Worm (Caenorhabditis elegans) whole organism, L4 larva: ENCODE data around the gene C55A6.6.

Experiments
- D1046.2 ChIP-seq: fragments of 200-800 bp; sonication (Bioruptor generic); IDR thresholded peaks from 2 replicates; pipeline ENCODE4 v1.3.6; 2022; ENCODE audit warnings: missing genetic modification characterization, missing compliant biosample characterization
- R02D3.7 ChIP-seq: fragments of 150-350 bp; sonication (generic microtip); optimal IDR thresholded peaks from 3 replicates; lab custom pipeline; 2014; ENCODE audit warnings: missing biosample characterization, missing genetic modification characterization
- T20F7.1 ChIP-seq: fragments of 200-800 bp; sonication (Bioruptor generic); optimal IDR thresholded peaks from 2 replicates; lab custom pipeline; 2018; ENCODE audit warnings: mild to moderate bottlenecking, missing genetic modification characterization, missing compliant biosample characterization
- ZK546.5 ChIP-seq, 2 experiments: sonication (generic microtip); optimal IDR thresholded peaks; 2 replicates each; lab custom pipeline; 2017; ENCODE audit warnings: missing biosample characterization in 2 of 2, missing genetic modification characterization in 2 of 2
- aha-1 ChIP-seq: fragments of 150-350 bp; peaks from one replicate; lab custom pipeline; 2014; ENCODE audit warnings: missing biosample characterization, missing genetic modification characterization
- ceh-28 ChIP-seq: fragments of 150-350 bp; optimal IDR thresholded peaks from 2 replicates; lab custom pipeline; 2014; ENCODE audit warnings: missing biosample characterization, missing genetic modification reagents, missing genetic modification characterization
- ces-1 ChIP-seq: fragments of 150-350 bp; sonication (generic microtip); optimal IDR thresholded peaks from 4 replicates; lab custom pipeline; 2014; ENCODE audit warnings: missing biosample characterization, missing genetic modification reagents, missing genetic modification characterization
- daf-16 ChIP-seq, 3 experiments: sonication (generic microtip); optimal IDR thresholded peaks; 2 replicates each; lab custom pipeline; 2016 to 2017; ENCODE audit warnings: missing genetic modification characterization in 3 of 3, missing genetic modification reagents in 3 of 3, mild to moderate bottlenecking in 2 of 3, missing compliant biosample characterization in 2 of 3, missing biosample characterization in 1 of 3, moderate library complexity in 1 of 3
- dpl-1 ChIP-seq: fragments of 150-350 bp; optimal IDR thresholded peaks from 2 replicates; lab custom pipeline; 2014; ENCODE audit warnings: missing biosample characterization, missing genetic modification reagents, missing genetic modification characterization
- dve-1 ChIP-seq: sonication (generic microtip); optimal IDR thresholded peaks from 2 replicates; lab custom pipeline; 2017; ENCODE audit warnings: antibody characterized with exemption, mild to moderate bottlenecking, missing genetic modification characterization, missing compliant biosample characterization; ENCODE audit not compliant: insufficient read depth
- hlh-11 ChIP-seq: fragments of 200-800 bp; sonication (Bioruptor generic); optimal IDR thresholded peaks from 2 replicates; lab custom pipeline; 2018; ENCODE audit warnings: mild to moderate bottlenecking, missing genetic modification characterization, missing compliant biosample characterization
- lin-1 ChIP-seq: fragments of 200-800 bp; sonication (Bioruptor generic); IDR thresholded peaks from 2 replicates; pipeline ENCODE4 v1.3.6; 2022; ENCODE audit warnings: missing genetic modification reagents, missing genetic modification characterization, missing compliant biosample characterization
- lin-15B ChIP-seq: fragments of 150-350 bp; sonication (generic microtip); optimal IDR thresholded peaks from 3 replicates; lab custom pipeline; 2014; ENCODE audit warnings: missing biosample characterization, missing genetic modification characterization
- lin-29 ChIP-seq: fragments of 200-800 bp; sonication (Bioruptor generic); IDR thresholded peaks from 2 replicates; pipeline ENCODE4 v1.3.6; 2022; ENCODE audit warnings: missing genetic modification reagents, missing genetic modification characterization, missing compliant biosample characterization
- lin-38 ChIP-seq: fragments of 200-800 bp; sonication (Bioruptor generic); IDR thresholded peaks from 2 replicates; pipeline ENCODE4 v1.3.6; 2022; ENCODE audit warnings: missing genetic modification reagents, missing genetic modification characterization, missing compliant biosample characterization
- lin-39 ChIP-seq: fragments of 150-350 bp; optimal IDR thresholded peaks from 2 replicates; lab custom pipeline; 2014; ENCODE audit warnings: missing biosample characterization, missing genetic modification reagents, missing genetic modification characterization
- lsy-2 ChIP-seq, 2 experiments: fragments of 150-350 bp in 1 of 2; sonication (generic microtip) in 1 of 2; optimal IDR thresholded peaks; 2 replicates each; lab custom pipeline; 2014 to 2017; ENCODE audit warnings: missing biosample characterization in 2 of 2, missing genetic modification characterization in 2 of 2
- madf-9 ChIP-seq: fragments of 200-800 bp; sonication (Bioruptor generic); conservative IDR thresholded peaks from 2 replicates; pipeline ENCODE4 v1.3.6; 2022; ENCODE audit warnings: missing genetic modification reagents, missing genetic modification characterization, missing compliant biosample characterization
- mep-1 ChIP-seq: fragments of 150-350 bp; sonication (generic microtip); optimal IDR thresholded peaks from 3 replicates; lab custom pipeline; 2014; ENCODE audit warnings: missing biosample characterization, missing genetic modification characterization
- mes-2 ChIP-seq: sonication (generic microtip); optimal IDR thresholded peaks from 2 replicates; lab custom pipeline; 2016; ENCODE audit warnings: missing genotype, mild to moderate bottlenecking, missing genetic modification characterization, missing compliant biosample characterization; ENCODE audit not compliant: poor library complexity, severe bottlenecking
- mxl-3 ChIP-seq: fragments of 200-800 bp; sonication (Bioruptor generic); optimal IDR thresholded peaks from 2 replicates; lab custom pipeline; 2018; ENCODE audit warnings: mild to moderate bottlenecking, missing genetic modification characterization, missing compliant biosample characterization
- nhr-11 ChIP-seq: fragments of 150-350 bp; optimal IDR thresholded peaks from 2 replicates; lab custom pipeline; 2014; ENCODE audit warnings: missing biosample characterization, missing genetic modification characterization
- nhr-237 ChIP-seq: sonication (generic microtip); optimal IDR thresholded peaks from 2 replicates; lab custom pipeline; 2017; ENCODE audit warnings: missing biosample characterization, missing genetic modification characterization
- nhr-28 ChIP-seq: fragments of 150-350 bp; optimal IDR thresholded peaks from 2 replicates; lab custom pipeline; 2014; ENCODE audit warnings: missing biosample characterization, missing genetic modification characterization
- nhr-48 ChIP-seq: sonication (generic microtip); optimal IDR thresholded peaks from 2 replicates; lab custom pipeline; 2016; ENCODE audit warnings: mild to moderate bottlenecking, missing genetic modification characterization, missing compliant biosample characterization
- nhr-6 ChIP-seq: fragments of 150-350 bp; optimal IDR thresholded peaks from 2 replicates; lab custom pipeline; 2014; ENCODE audit warnings: missing biosample characterization, missing genetic modification characterization
- pha-4 ChIP-seq, 2 experiments: fragments of 150-350 bp in 1 of 2; fragments of 200-800 bp in 1 of 2; sonication (Bioruptor generic) in 1 of 2; IDR thresholded peaks in 1 of 2; optimal IDR thresholded peaks in 1 of 2; 2 replicates each; pipeline versions ENCODE4 v1.3.6 to Lab custom; 2014 to 2022; ENCODE audit warnings: missing genetic modification characterization in 2 of 2, missing genetic modification reagents in 2 of 2, missing biosample characterization in 1 of 2, missing compliant biosample characterization in 1 of 2
- pqm-1 ChIP-seq: sonication (generic microtip); optimal IDR thresholded peaks from 2 replicates; lab custom pipeline; 2017; ENCODE audit warnings: missing biosample characterization, missing genetic modification characterization
- sdz-12 ChIP-seq: fragments of 200-800 bp; sonication (Bioruptor generic); optimal IDR thresholded peaks from 2 replicates; lab custom pipeline; 2018; ENCODE audit warnings: mild to moderate bottlenecking, missing genetic modification characterization, missing compliant biosample characterization
- skn-1 ChIP-seq: fragments of 150-350 bp; optimal IDR thresholded peaks from 2 replicates; lab custom pipeline; 2014; ENCODE audit warnings: missing biosample characterization, missing genetic modification characterization
- snpc-1.2 ChIP-seq: fragments of 200-800 bp; sonication (Bioruptor generic); IDR thresholded peaks from 2 replicates; pipeline ENCODE4 v1.3.6; 2022; ENCODE audit warnings: missing genetic modification reagents, missing genetic modification characterization, missing compliant biosample characterization
- snpc-4 ChIP-seq: fragments of 150-350 bp; optimal IDR thresholded peaks from 2 replicates; lab custom pipeline; 2014; ENCODE audit warnings: missing biosample characterization, missing genetic modification characterization
- spr-1 ChIP-seq: sonication (generic microtip); optimal IDR thresholded peaks from 2 replicates; lab custom pipeline; 2016; ENCODE audit warnings: mild to moderate bottlenecking, missing genetic modification characterization, missing compliant biosample characterization
- spr-3 ChIP-seq: fragments of 200-800 bp; sonication (Bioruptor generic); optimal IDR thresholded peaks from 2 replicates; lab custom pipeline; 2018; ENCODE audit warnings: mild to moderate bottlenecking, missing genetic modification characterization, missing compliant biosample characterization
- unc-130 ChIP-seq: sonication (generic microtip); optimal IDR thresholded peaks from 2 replicates; lab custom pipeline; 2016; ENCODE audit warnings: missing genetic modification reagents, missing genetic modification characterization, missing compliant biosample characterization
- unc-62 ChIP-seq, 3 experiments: fragments of 150-350 bp in 1 of 3; sonication (generic microtip); optimal IDR thresholded peaks in 2 of 3; peaks in 1 of 3; 1 replicate in 1 of 3; 2 replicates in 2 of 3; lab custom pipeline; 2014 to 2017; ENCODE audit warnings: missing biosample characterization in 3 of 3, missing genetic modification characterization in 3 of 3, missing genetic modification reagents in 3 of 3, missing genotype in 1 of 3
- vab-7 ChIP-seq: fragments of 200-800 bp; sonication (Bioruptor generic); IDR thresholded peaks from 2 replicates; pipeline ENCODE4 v1.3.6; 2022; ENCODE audit warnings: missing genetic modification reagents, missing genetic modification characterization, missing compliant biosample characterization
- ztf-7 ChIP-seq: fragments of 150-350 bp; optimal IDR thresholded peaks from 2 replicates; lab custom pipeline; 2014; ENCODE audit warnings: missing biosample characterization, missing genetic modification characterization

C55A6.6 gene

DNA sequence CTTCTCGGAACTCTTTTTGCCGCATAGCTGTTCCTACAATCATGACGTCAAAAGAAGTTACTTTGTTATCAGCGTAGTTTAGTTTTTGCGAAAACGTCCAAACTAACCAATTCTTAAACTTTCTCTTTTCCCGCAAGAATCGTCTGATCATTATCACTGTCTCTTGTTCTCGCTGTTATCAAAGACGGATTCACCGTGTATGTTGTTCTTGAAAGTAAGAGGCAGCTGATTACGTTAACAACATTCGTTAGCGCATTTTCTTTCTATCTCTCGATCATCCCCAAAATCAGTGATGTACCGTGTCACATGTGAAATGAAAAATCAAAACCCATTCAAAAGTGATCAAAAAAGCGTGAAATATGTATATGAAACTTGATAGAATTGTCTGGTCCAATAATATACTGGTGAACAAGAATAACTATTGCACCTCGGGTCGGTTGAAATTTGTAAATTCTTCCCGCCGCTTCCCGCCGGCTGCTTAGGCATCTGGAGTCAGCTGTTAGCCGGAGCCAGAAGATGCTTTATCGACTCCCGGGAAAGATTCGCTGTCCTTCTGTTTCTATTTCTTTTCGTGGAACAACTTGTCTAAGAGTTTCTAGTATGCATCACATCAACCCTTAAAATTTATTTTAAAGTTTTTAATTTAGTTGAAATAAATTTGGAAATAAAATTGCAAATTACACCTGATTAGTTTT, 20.1 kb upstream of the C55A6.6 start (continued):
- TF ChIP-seq skn-1 (tag; lab: Kevin White, UChicago): no peak
- TF ChIP-seq nhr-28 (tag; lab: Kevin White, UChicago): peak; percentile 94
- TF ChIP-seq unc-130 (GFP tag; lab: Kevin White, UChicago): no peak
- no peak for TF ChIP-seq nhr-6 (tag; lab: Kevin White, UChicago)
- no peak for TF ChIP-seq vab-7 (GFP tag; lab: Robert Waterston, UW)
- TF ChIP-seq aha-1 (tag; lab: Kevin White, UChicago): peak; percentile 45
- TF ChIP-seq R02D3.7: no peak
- peak; percentile 84 for TF ChIP-seq hlh-11 (tag; lab: Kevin White, UChicago)
- no peak for TF ChIP-seq ztf-7 (tag; lab: Kevin White, UChicago)
- TF ChIP-seq ZK546.5 (tag; optimal IDR thresholded peaks at IDR 0.05; lab: Kevin White, UChicago): no peak
- TF ChIP-seq lin-15B (tag; lab: Kevin White, UChicago): no peak
- TF ChIP-seq pqm-1 (tag; lab: Kevin White, UChicago): peak; percentile 78
- no peak; the same call in 1 of the 2 replicates for TF ChIP-seq madf-9 (GFP tag; lab: Robert Waterston, UW)
- TF ChIP-seq snpc-1.2 (GFP tag; lab: Robert Waterston, UW): no peak
- no peak for TF ChIP-seq sdz-12
- no peak for TF ChIP-seq lin-29 (GFP tag; lab: Robert Waterston, UW)
- no peak for TF ChIP-seq ces-1 (GFP tag; lab: Kevin White, UChicago)
- TF ChIP-seq lin-39: no peak
- no peak for TF ChIP-seq daf-16 (GFP tag; optimal IDR thresholded peaks at IDR 0.05; lab: Kevin White, UChicago)
- TF ChIP-seq daf-16 (tag; optimal IDR thresholded peaks at IDR 0.05; lab: Kevin White, UChicago): peak; percentile 77
- no peak for TF ChIP-seq spr-3 (GFP tag; lab: Kevin White, UChicago)
- TF ChIP-seq lin-38 (GFP tag; lab: Robert Waterston, UW): no peak; the same call in none of the 2 replicates
- TF ChIP-seq ceh-28: no peak
- TF ChIP-seq mxl-3 (GFP tag; lab: Kevin White, UChicago): peak; percentile 50
- TF ChIP-seq nhr-48 (tag; lab: Kevin White, UChicago): no peak
- TF ChIP-seq lin-1: no peak
- TF ChIP-seq mes-2 (tag; lab: Kevin White, UChicago): peak; percentile 47
- TF ChIP-seq mep-1: peak; percentile 56
- TF ChIP-seq T20F7.1: peak; percentile 12
- TF ChIP-seq snpc-4: no peak
- TF ChIP-seq nhr-237: no peak
- peak in 1 of 2 experiments; percentile 64 for TF ChIP-seq lsy-2 (tag; optimal IDR thresholded peaks at IDR 0.05; lab: Kevin White, UChicago)
- no peak for TF ChIP-seq pha-4 (GFP tag; IDR thresholded peaks at IDR 0.05; lab: Robert Waterston, UW)
- TF ChIP-seq pha-4 (tag; optimal IDR thresholded peaks at IDR 0.05; lab: Kevin White, UChicago): no peak
- peak; percentile 77 for TF ChIP-seq dve-1 (tag; lab: Kevin White, UChicago)
- no peak for TF ChIP-seq dpl-1 (GFP tag; lab: Kevin White, UChicago)

DNA sequence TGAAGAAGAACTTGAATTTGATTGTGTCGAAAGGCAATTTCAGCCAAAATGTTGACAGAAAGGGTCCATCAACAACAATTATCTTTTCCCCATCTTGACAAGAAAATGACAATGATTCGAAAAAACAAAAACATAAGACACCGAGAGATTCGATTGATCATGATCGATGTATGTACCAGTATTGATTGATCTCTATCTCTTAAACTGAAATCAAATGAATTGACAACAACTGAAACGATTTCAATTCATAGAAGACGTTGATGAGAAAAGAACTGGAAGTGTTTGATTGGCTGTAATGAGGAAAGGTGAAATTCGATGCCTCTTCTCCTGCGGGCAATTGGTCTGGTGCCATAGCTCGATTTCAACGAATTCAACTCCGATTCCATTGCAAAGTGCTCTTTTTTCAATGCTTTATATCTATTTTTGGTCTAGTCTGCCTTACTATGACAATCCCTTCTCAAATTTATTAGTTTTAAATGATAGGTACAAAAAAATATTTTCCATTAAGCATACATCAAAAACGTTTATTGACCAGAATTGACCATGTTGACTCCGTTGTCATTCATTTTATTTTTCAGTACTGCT, 18.9 kb upstream of the C55A6.6 start:
- peak; percentile 93 for TF ChIP-seq aha-1 (tag; lab: Kevin White, UChicago)
- peak in 1 of 2 experiments; percentile 29 for TF ChIP-seq daf-16 (GFP tag; optimal IDR thresholded peaks at IDR 0.05; lab: Kevin White, UChicago)
- TF ChIP-seq daf-16 (tag; optimal IDR thresholded peaks at IDR 0.05; lab: Kevin White, UChicago): no peak
- no peak for TF ChIP-seq ceh-28
- 0 out of 2 replicates have a peak, but pooled peaks have one; percentile 39 for TF ChIP-seq pha-4 (GFP tag; IDR thresholded peaks at IDR 0.05; lab: Robert Waterston, UW)
- TF ChIP-seq pha-4 (tag; optimal IDR thresholded peaks at IDR 0.05; lab: Kevin White, UChicago): no peak
- TF ChIP-seq lin-15B (tag; lab: Kevin White, UChicago): no peak
- TF ChIP-seq unc-62 (GFP tag; optimal IDR thresholded peaks at IDR 0.05 in 1 of 2; lab: Kevin White, UChicago): peak in 1 of 2 experiments; percentile 93
- TF ChIP-seq unc-62 (tag; optimal IDR thresholded peaks at IDR 0.05; lab: Kevin White, UChicago): no peak
- TF ChIP-seq nhr-11 (tag; lab: Kevin White, UChicago): no peak
- TF ChIP-seq spr-1 (tag; lab: Kevin White, UChicago): no peak
- TF ChIP-seq D1046.2 (GFP tag; lab: Robert Waterston, UW): 0 out of 2 replicates have a peak, but pooled peaks have one; percentile 51
